Fruit fly (Drosophila melanogaster): Measurements from ENCODE around the gene Vml.

Vml gene

DNA sequence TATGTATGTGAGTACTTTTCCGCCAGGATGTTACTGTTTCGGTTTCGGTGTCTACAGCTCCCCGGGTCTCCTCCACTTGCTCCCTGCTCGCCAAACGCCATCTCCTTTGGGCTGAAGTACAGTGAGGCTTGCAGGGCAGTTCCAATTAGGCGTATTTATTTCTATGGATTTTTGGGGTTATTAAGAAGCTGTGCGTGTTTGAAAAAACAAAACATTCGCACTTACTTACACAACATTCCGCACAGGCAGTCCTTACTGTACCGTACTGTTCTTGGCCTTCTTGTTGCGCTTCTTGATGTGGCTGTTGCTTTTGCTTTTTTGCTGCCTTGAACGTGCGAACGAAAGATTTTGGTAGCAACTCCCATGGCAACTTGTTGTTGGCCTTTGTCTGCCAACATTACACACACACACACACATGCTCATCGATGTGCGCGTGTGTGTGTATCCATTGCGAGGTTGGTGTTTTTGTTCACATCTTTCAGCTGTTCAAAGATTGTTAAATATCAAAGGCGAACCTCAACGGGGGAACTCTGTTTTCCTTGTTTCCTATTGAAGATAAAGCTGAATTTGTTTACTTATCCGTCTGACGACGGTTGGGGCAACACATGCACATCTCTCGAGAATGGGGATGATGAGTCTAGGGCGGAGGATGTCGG lies 46.4 kb downstream of the Vml start (continued):
- TF ChIP-seq Dref (GFP tag; IDR thresholded peaks at IDR 0.05) (no peak), bigmax (GFP tag; optimal IDR thresholded peaks at IDR 0.05) (no peak), HLHmδ (GFP tag; optimal IDR thresholded peaks at IDR 0.05) (no peak), dm (GFP tag; optimal IDR thresholded peaks at IDR 0.05) (no peak), phol (tag; optimal IDR thresholded peaks at IDR 0.05) (peak; percentile 23), vfl (GFP tag; optimal IDR thresholded peaks at IDR 0.05) (no peak), CG9215 (GFP tag; IDR thresholded peaks at IDR 0.05) (no peak), schlank (tag; optimal IDR thresholded peaks at IDR 0.05) (peak; percentile 32), cato (GFP tag; optimal IDR thresholded peaks at IDR 0.05; ENCODE audit: borderline replicate concordance) (no peak), CTCF (GFP tag; optimal IDR thresholded peaks at IDR 0.05) (no peak), cwo (GFP tag; optimal IDR thresholded peaks at IDR 0.05) (peak; percentile 5), CG4617 (GFP tag; optimal IDR thresholded peaks at IDR 0.05; ENCODE audit: borderline replicate concordance) (peak; percentile 18), Sry-δ (GFP tag; optimal IDR thresholded peaks at IDR 0.05) (peak; percentile 11), NC2β (GFP tag; optimal IDR thresholded peaks at IDR 0.05) (peak; percentile 42), CG15514 (GFP tag; optimal IDR thresholded peaks at IDR 0.05) (peak; percentile 50), D (optimal IDR thresholded peaks at IDR 0.05) (no peak), D (GFP tag; optimal IDR thresholded peaks at IDR 0.05) (no peak), salm (tag; optimal IDR thresholded peaks at IDR 0.05) (no peak), CG31441 (GFP tag; IDR thresholded peaks at IDR 0.05) (peak; percentile 30; the same call in 1 of the 2 replicates), Chrac-16 (GFP tag; optimal IDR thresholded peaks at IDR 0.05) (peak; percentile 47), dati (GFP tag; IDR thresholded peaks at IDR 0.05) (no peak), CG11456 (GFP tag; IDR thresholded peaks at IDR 0.05) (peak; percentile 65; the same call in 1 of the 3 replicates), Ssrp (tag; optimal IDR thresholded peaks at IDR 0.05) (peak; percentile 35), jigr1 (GFP tag; IDR thresholded peaks at IDR 0.05) (no peak), gsb (GFP tag; IDR thresholded peaks at IDR 0.05) (0 out of 2 replicates have a peak, but pooled peaks have one; percentile 25), CG4424 (GFP tag; optimal IDR thresholded peaks at IDR 0.05) (peak; percentile 20), CG10959 (GFP tag; IDR thresholded peaks at IDR 0.05) (no peak), Xrp1 (GFP tag; IDR thresholded peaks at IDR 0.05) (peak; percentile 56), wor (GFP tag; IDR thresholded peaks at IDR 0.05) (peak; percentile 51), HmgZ (tag; optimal IDR thresholded peaks at IDR 0.05) (peak; percentile 39), CG10267 (tag; optimal IDR thresholded peaks at IDR 0.05) (no peak), Nf-YC (tag; optimal IDR thresholded peaks at IDR 0.05) (no peak), tgo (GFP tag; IDR thresholded peaks at IDR 0.05) (peak; percentile 53; the same call in 2 of the 3 replicates), Meics (GFP tag; optimal IDR thresholded peaks at IDR 0.05) (peak; percentile 31), lola (GFP tag; optimal IDR thresholded peaks at IDR 0.05) (peak in 1 of 3 experiments; percentile 31), br (optimal IDR thresholded peaks at IDR 0.05) (no peak), CG2678 (tag; optimal IDR thresholded peaks at IDR 0.05) (peak; percentile 39), Hr78 (GFP tag; optimal IDR thresholded peaks at IDR 0.05) (no peak), CG12299 (tag; optimal IDR thresholded peaks at IDR 0.05) (no peak), Eip74EF (GFP tag; optimal IDR thresholded peaks at IDR 0.05) (no peak), sens (GFP tag) (peak; percentile 84), odd (GFP tag; optimal IDR thresholded peaks at IDR 0.05) (no peak), dimm (GFP tag; IDR thresholded peaks at IDR 0.05) (0 out of 2 replicates have a peak, but pooled peaks have one; percentile 24), HLH4C (GFP tag; IDR thresholded peaks at IDR 0.05; ENCODE audit: partially characterized antibody) (no peak), CG13296 (GFP tag; optimal IDR thresholded peaks at IDR 0.05) (no peak), Blimp-1 (GFP tag; optimal IDR thresholded peaks at IDR 0.05) (no peak), CG1024 (GFP tag; IDR thresholded peaks at IDR 0.05) (peak; percentile 39), CG4820 (GFP tag; optimal IDR thresholded peaks at IDR 0.05) (peak; percentile 4), kah (GFP tag; optimal IDR thresholded peaks at IDR 0.05) (no peak), CG1792 (GFP tag; optimal IDR thresholded peaks at IDR 0.05) (no peak)

All from whole organism, embryonic.